Worm (Caenorhabditis elegans): ENCODE results near the gene F14F9.4.

F14F9.4 gene

DNA sequence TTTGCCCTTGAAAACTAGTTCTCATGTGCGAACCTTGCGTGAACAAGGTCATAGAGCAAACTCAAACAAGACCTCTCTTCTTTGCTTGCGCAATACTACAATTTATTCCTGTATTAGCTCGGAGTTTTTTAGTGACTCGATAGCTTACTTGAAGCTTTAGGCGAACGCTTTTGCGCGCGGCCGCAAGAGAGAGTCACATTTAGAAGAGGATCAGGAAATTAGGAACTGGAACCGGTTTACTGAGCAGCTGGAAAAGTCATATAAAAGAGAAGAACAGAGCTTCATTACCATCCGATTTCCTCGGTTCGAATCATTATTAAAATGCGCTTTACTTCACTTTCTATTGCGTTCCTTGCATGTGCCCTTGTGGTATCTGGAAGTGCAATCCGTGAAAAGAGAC lies 25.8 kb downstream of the F14F9.4 start, which contains the start of gene abu-15:
TSS of gene abu-15 (plus strand) at position 301 of the 400 bp plus-strand sequence.
- TF ChIP-seq lsy-2 (tag; optimal IDR thresholded peaks at IDR 0.05) (no peak), mab-5 (tag; optimal IDR thresholded peaks at IDR 0.05) (no peak), lin-39 (tag; optimal IDR thresholded peaks at IDR 0.05) (no peak), nhr-129 (tag; optimal IDR thresholded peaks at IDR 0.05) (no peak), unc-55 (GFP tag; optimal IDR thresholded peaks at IDR 0.05) (no peak), ztf-11 (tag; optimal IDR thresholded peaks at IDR 0.05) (no peak), ceh-16 (tag; optimal IDR thresholded peaks at IDR 0.05) (no peak), alr-1 (tag; optimal IDR thresholded peaks at IDR 0.05) (no peak)

DNA sequence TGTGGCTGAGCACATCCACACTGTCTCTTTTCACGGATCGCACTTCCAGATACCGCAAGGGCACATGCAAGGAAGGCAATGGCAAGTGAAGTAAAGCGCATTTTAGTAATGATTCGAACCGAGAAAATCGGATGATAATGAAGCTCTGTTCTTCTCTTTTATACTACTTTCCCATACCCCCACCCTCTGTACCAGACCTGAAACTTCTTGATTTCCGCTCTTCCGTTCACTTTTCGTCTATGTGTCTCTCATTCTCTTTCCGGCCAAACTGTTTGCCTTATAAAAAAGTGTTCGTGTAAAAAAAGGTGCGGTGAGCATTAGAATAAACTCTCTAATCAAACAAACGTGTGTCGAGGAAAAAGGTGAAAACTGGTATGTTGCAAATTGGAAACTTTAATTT lies 29.3 kb downstream of the F14F9.4 start, which contains the start of gene abu-6:
TSS of gene abu-6 (minus strand) at position 101 of the 400 bp plus-strand sequence.
- TF ChIP-seq R02D3.7 (tag; optimal IDR thresholded peaks at IDR 0.05) = no peak
- no peak for TF ChIP-seq crh-2 (tag; optimal IDR thresholded peaks at IDR 0.05)
- no peak for TF ChIP-seq lsy-2 (tag; optimal IDR thresholded peaks at IDR 0.05)
- TF ChIP-seq lin-13 (GFP tag; optimal IDR thresholded peaks at IDR 0.05) = no peak
- no peak for TF ChIP-seq elt-3 (tag; optimal IDR thresholded peaks at IDR 0.05)
- TF ChIP-seq nhr-10 (tag; optimal IDR thresholded peaks at IDR 0.05) = no peak
- TF ChIP-seq nhr-129 (tag; optimal IDR thresholded peaks at IDR 0.05) = no peak
- TF ChIP-seq zag-1 (tag; optimal IDR thresholded peaks at IDR 0.05) = no peak
- no peak for TF ChIP-seq mbf-1 (tag; optimal IDR thresholded peaks at IDR 0.05)
- TF ChIP-seq nhr-77 (tag; optimal IDR thresholded peaks at IDR 0.05) = no peak
- TF ChIP-seq nhr-6 (tag; optimal IDR thresholded peaks at IDR 0.05) = no peak

- no peak for TF ChIP-seq nhr-129 (tag; optimal IDR thresholded peaks at IDR 0.05)
- no peak for TF ChIP-seq gmeb-1 (tag; optimal IDR thresholded peaks at IDR 0.05)
- TF ChIP-seq egl-27 (tag; optimal IDR thresholded peaks at IDR 0.05) = no peak
- TF ChIP-seq C34F6.9 (tag; optimal IDR thresholded peaks at IDR 0.05) = no peak
- TF ChIP-seq nhr-237 (tag; optimal IDR thresholded peaks at IDR 0.05) = no peak
- no peak for TF ChIP-seq unc-55 (GFP tag; optimal IDR thresholded peaks at IDR 0.05)
- TF ChIP-seq nhr-12 (tag; optimal IDR thresholded peaks at IDR 0.05) = no peak
- no peak for TF ChIP-seq elt-1 (tag; optimal IDR thresholded peaks at IDR 0.05)
Observed at ce11 chrV:5164682-5165081, 32.1 kb downstream of the F14F9.4 start, which contains the start of gene abu-7. Gene abu-7 (minus strand): TSS chrV:5164782.

DNA sequence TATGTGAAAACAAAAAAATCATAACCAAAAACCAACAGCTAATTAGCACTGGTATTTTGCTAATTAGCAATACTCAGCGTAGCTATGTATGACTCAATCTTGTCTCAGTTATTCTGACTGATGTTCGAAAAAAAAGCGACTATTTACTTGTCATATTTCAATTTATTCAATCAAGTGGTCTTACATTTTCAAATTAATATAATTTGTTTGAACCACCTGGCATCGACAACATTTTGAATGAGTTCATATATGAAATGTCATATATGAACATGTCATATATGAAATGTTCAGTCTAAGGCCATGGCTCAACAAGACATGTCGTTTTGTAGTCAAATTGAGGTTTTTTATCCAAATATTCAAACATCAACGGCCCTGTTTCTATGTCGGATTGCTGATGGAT lies 32.9 kb downstream of the F14F9.4 start, which contains the start of gene srw-140:
TSS of gene srw-140 (plus strand) at position 301 of the 400 bp plus-strand sequence.
- no peak for TF ChIP-seq sem-4 (tag; optimal IDR thresholded peaks at IDR 0.05)
- no peak for TF ChIP-seq zag-1 (tag; optimal IDR thresholded peaks at IDR 0.05)
- TF ChIP-seq elt-3 (tag; optimal IDR thresholded peaks at IDR 0.05) = no peak
- TF ChIP-seq peb-1 (tag; optimal IDR thresholded peaks at IDR 0.05) = no peak
- TF ChIP-seq aly-2 (tag; optimal IDR thresholded peaks at IDR 0.05) = no peak
- TF ChIP-seq fos-1 (tag; optimal IDR thresholded peaks at IDR 0.05) = no peak
- no peak for TF ChIP-seq ama-1 (optimal IDR thresholded peaks at IDR 0.05)
- no peak for TF ChIP-seq ceh-16 (tag; optimal IDR thresholded peaks at IDR 0.05)
- no peak for TF ChIP-seq egl-27 (tag; optimal IDR thresholded peaks at IDR 0.05)
- TF ChIP-seq ztf-1 (GFP tag; conservative IDR thresholded peaks at IDR 0.05) = no peak
- TF ChIP-seq mdl-1 (tag; optimal IDR thresholded peaks at IDR 0.05) = no peak
- TF ChIP-seq dmd-4 (tag; optimal IDR thresholded peaks at IDR 0.05) = no peak
- TF ChIP-seq blmp-1 (tag; optimal IDR thresholded peaks at IDR 0.05; ENCODE audit: insufficient read depth) = no peak
- no peak for TF ChIP-seq lin-39 (tag; optimal IDR thresholded peaks at IDR 0.05)
- TF ChIP-seq nhr-23 (tag; optimal IDR thresholded peaks at IDR 0.05) = no peak
- no peak for TF ChIP-seq mbf-1 (tag; optimal IDR thresholded peaks at IDR 0.05)
- no peak for TF ChIP-seq R02D3.7 (tag; optimal IDR thresholded peaks at IDR 0.05)
- TF ChIP-seq sma-9 (GFP tag; optimal IDR thresholded peaks at IDR 0.05) = no peak
- no peak for TF ChIP-seq sma-9 (tag; optimal IDR thresholded peaks at IDR 0.05)

DNA sequence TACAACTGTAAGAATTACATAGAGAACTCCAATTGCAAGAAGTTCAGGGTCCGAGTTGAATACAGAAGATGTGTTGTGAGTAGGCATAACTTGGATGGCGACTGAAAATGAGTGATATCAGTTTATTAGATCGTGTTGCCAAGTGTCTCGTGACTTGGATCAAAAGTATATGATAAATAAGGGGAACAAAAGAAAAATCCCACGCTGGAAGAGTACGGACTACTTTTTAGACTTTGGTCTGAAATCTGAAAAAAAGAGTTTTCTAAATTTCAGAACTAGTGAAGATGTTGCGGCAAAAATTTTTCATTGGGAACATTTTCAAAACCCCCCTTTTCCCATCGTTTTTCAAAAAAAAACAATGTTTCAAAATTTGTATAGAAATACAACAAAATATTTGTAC lies 37.0 kb downstream of the F14F9.4 start, which contains the start of gene srt-64:
TSS of gene srt-64 (minus strand) at position 101 of the 400 bp plus-strand sequence.
- TF ChIP-seq snpc-4 (tag; optimal IDR thresholded peaks at IDR 0.05) (no peak), R02D3.7 (tag; optimal IDR thresholded peaks at IDR 0.05) (no peak), dmd-4 (tag; optimal IDR thresholded peaks at IDR 0.05) (no peak), unc-39 (tag; optimal IDR thresholded peaks at IDR 0.05) (no peak)
